Fruit fly (Drosophila melanogaster) whole organism, embryonic: ENCODE results near the gene ND-B18.
A peak's percentile ranks its signal among the peaks of the same experiment; 100 is the strongest.

Experiments
- Atf-2 ChIP-seq: fragments of 200-800 bp; sonication (Bioruptor generic); optimal IDR thresholded peaks from 2 replicates; lab custom pipeline; 2016; ENCODE audit warnings: missing biosample characterization, missing genetic modification characterization
- Awh ChIP-seq: fragments of 200-800 bp; sonication (Bioruptor generic); IDR thresholded peaks from 2 replicates; pipeline ENCODE4, ENCODE4 v1.3.6; 2022; ENCODE audit warnings: missing biosample characterization, missing genetic modification characterization
- CG10147 ChIP-seq: fragments of 200-800 bp; sonication (Bioruptor generic); optimal IDR thresholded peaks from 2 replicates; lab custom pipeline; 2019; ENCODE audit warnings: missing biosample characterization, mild to moderate bottlenecking, missing genetic modification characterization, moderate library complexity
- CG1024 ChIP-seq: fragments of 200-800 bp; sonication (Bioruptor generic); IDR thresholded peaks from 2 replicates; pipeline ENCODE4 v1.3.6; 2022; ENCODE audit warnings: missing biosample characterization, missing genetic modification characterization
- CG10366 ChIP-seq: fragments of 200-800 bp; sonication (Bioruptor generic); IDR thresholded peaks from 2 replicates; pipeline ENCODE4 v1.3.6; 2022; ENCODE audit warnings: missing biosample characterization, missing genetic modification characterization
- CG10565 ChIP-seq: fragments of 200-800 bp; sonication (Bioruptor generic); optimal IDR thresholded peaks from 3 replicates; lab custom pipeline; 2016; ENCODE audit warnings: missing biosample characterization, mild to moderate bottlenecking, missing genetic modification characterization
- CG11560 ChIP-seq: fragments of 200-800 bp; sonication (Bioruptor generic); IDR thresholded peaks from 3 replicates; pipeline ENCODE4 v1.3.6; 2022; ENCODE audit warnings: missing biosample characterization, missing genetic modification characterization
- CG14441 ChIP-seq: fragments of 200-800 bp; sonication (Bioruptor generic); IDR thresholded peaks from 2 replicates; pipeline ENCODE4 v1.3.6; 2022; ENCODE audit warnings: missing biosample characterization, missing genetic modification characterization
- CG14965 ChIP-seq: fragments of 200-800 bp; sonication (Bioruptor generic); optimal IDR thresholded peaks from 2 replicates; lab custom pipeline; 2016; ENCODE audit warnings: missing biosample characterization, missing genetic modification characterization, borderline replicate concordance
- CG3407 ChIP-seq: fragments of 200-800 bp; sonication (Bioruptor generic); optimal IDR thresholded peaks from 2 replicates; lab custom pipeline; 2018; ENCODE audit warnings: missing biosample characterization, mild to moderate bottlenecking, missing genetic modification characterization
- CG34224 ChIP-seq: fragments of 200-800 bp; sonication (Bioruptor generic); IDR thresholded peaks from 3 replicates; pipeline ENCODE4 v1.3.6; 2022; ENCODE audit warnings: missing biosample characterization, missing genetic modification characterization; ENCODE audit not compliant: partially characterized antibody
- CG3726 ChIP-seq: fragments of 200-800 bp; sonication (Bioruptor generic); IDR thresholded peaks from 3 replicates; pipeline ENCODE4, ENCODE4 v1.3.6; 2022; ENCODE audit warnings: missing biosample characterization, missing genetic modification characterization
- CG4360 ChIP-seq: fragments of 200-800 bp; sonication (Bioruptor generic); IDR thresholded peaks from 2 replicates; pipeline ENCODE4 v1.3.6; 2022; ENCODE audit warnings: missing biosample characterization, missing genetic modification characterization
- CG5245 ChIP-seq: fragments of 200-800 bp; sonication (Bioruptor generic); optimal IDR thresholded peaks from 3 replicates; lab custom pipeline; 2016; ENCODE audit warnings: missing biosample characterization, missing genetic modification characterization
- CG7357 ChIP-seq: fragments of 200-800 bp; sonication (Bioruptor generic); IDR thresholded peaks from 3 replicates; pipeline ENCODE4 v1.3.6; 2022; ENCODE audit warnings: missing biosample characterization, missing genetic modification characterization
- CG7839 ChIP-seq: fragments of 200-800 bp; sonication (Bioruptor generic); optimal IDR thresholded peaks from 3 replicates; lab custom pipeline; 2018; ENCODE audit warnings: missing biosample characterization, mild to moderate bottlenecking, missing genetic modification characterization, moderate library complexity
- CG8089 ChIP-seq: fragments of 200-800 bp; sonication (Bioruptor generic); optimal IDR thresholded peaks from 3 replicates; lab custom pipeline; 2016; ENCODE audit warnings: missing biosample characterization, missing genetic modification characterization
- CG8281 ChIP-seq: fragments of 200-800 bp; sonication (Bioruptor generic); optimal IDR thresholded peaks from 2 replicates; lab custom pipeline; 2018; ENCODE audit warnings: missing biosample characterization, mild to moderate bottlenecking, missing genetic modification characterization, moderate library complexity
- CG8924 ChIP-seq: fragments of 200-800 bp; optimal IDR thresholded peaks from 3 replicates; lab custom pipeline; 2019; ENCODE audit warnings: missing biosample characterization, mild to moderate bottlenecking, missing genetic modification characterization, moderate library complexity
- CG9437 ChIP-seq: fragments of 200-800 bp; sonication (Bioruptor generic); optimal IDR thresholded peaks from 2 replicates; lab custom pipeline; 2018; ENCODE audit warnings: missing biosample characterization, mild to moderate bottlenecking, missing genetic modification characterization
- CG9932 ChIP-seq: fragments of 200-800 bp; sonication (Bioruptor generic); IDR thresholded peaks from 2 replicates; pipeline ENCODE4 v1.3.6; 2022; ENCODE audit warnings: missing biosample characterization, missing genetic modification characterization
- Chrac-16 ChIP-seq: fragments of 200-800 bp; sonication (Bioruptor generic); optimal IDR thresholded peaks from 3 replicates; lab custom pipeline; 2016; ENCODE audit warnings: missing biosample characterization, missing genetic modification characterization
- Dek ChIP-seq: fragments of 200-800 bp; sonication (Bioruptor generic); optimal IDR thresholded peaks from 3 replicates; lab custom pipeline; 2019; ENCODE audit warnings: missing biosample characterization, mild to moderate bottlenecking, missing genetic modification characterization, moderate library complexity
- Fer3 ChIP-seq: fragments of 200-800 bp; sonication (Bioruptor generic); optimal IDR thresholded peaks from 2 replicates; lab custom pipeline; 2018; ENCODE audit warnings: missing biosample characterization, mild to moderate bottlenecking, missing genetic modification characterization, moderate library complexity
- Gug ChIP-seq: fragments of 200-800 bp; sonication (Bioruptor generic); IDR thresholded peaks from 4 replicates; pipeline ENCODE4 v1.3.6; 2022; ENCODE audit warnings: missing biosample characterization, missing genetic modification characterization
- HmgZ ChIP-seq: fragments of 200-800 bp; sonication (Bioruptor generic); optimal IDR thresholded peaks from 2 replicates; lab custom pipeline; 2018; ENCODE audit warnings: missing biosample characterization, mild to moderate bottlenecking, missing genetic modification characterization
- Hr3 ChIP-seq: fragments of 200-800 bp; sonication (Bioruptor generic); optimal IDR thresholded peaks from 3 replicates; lab custom pipeline; 2016; ENCODE audit warnings: missing biosample characterization, missing genetic modification characterization
- MESR4 ChIP-seq: fragments of 200-800 bp; sonication (Bioruptor generic); optimal IDR thresholded peaks from 2 replicates; lab custom pipeline; 2018; ENCODE audit warnings: missing biosample characterization, mild to moderate bottlenecking, missing genetic modification characterization, moderate library complexity
- MTF-1 ChIP-seq: fragments of 200-800 bp; sonication (Bioruptor generic); optimal IDR thresholded peaks from 2 replicates; lab custom pipeline; 2018; ENCODE audit warnings: missing biosample characterization, mild to moderate bottlenecking, missing genetic modification characterization, borderline replicate concordance
- Mad ChIP-seq: fragments of 200-800 bp; sonication (Bioruptor generic); optimal IDR thresholded peaks from 2 replicates; lab custom pipeline; 2016; ENCODE audit warnings: missing biosample characterization, missing genetic modification characterization
- NC2β ChIP-seq: fragments of 200-800 bp; sonication (Bioruptor generic); optimal IDR thresholded peaks from 2 replicates; lab custom pipeline; 2016; ENCODE audit warnings: missing biosample characterization, missing genetic modification characterization
- Poxn ChIP-seq: fragments of 200-800 bp; sonication (Bioruptor generic); IDR thresholded peaks from 2 replicates; pipeline ENCODE4 v1.3.6; 2022; ENCODE audit warnings: missing biosample characterization, missing genetic modification characterization
- Scr ChIP-seq: fragments of 200-800 bp; sonication (Bioruptor generic); IDR thresholded peaks from 2 replicates; pipeline ENCODE4 v1.3.6; 2022; ENCODE audit warnings: missing biosample characterization, missing genetic modification characterization; ENCODE audit not compliant: partially characterized antibody
- Tbp ChIP-seq: fragments of >200 bp; optimal IDR thresholded peaks from 2 replicates; lab custom pipeline; 2018; ENCODE audit warnings: missing biosample characterization, missing genetic modification characterization
- amos ChIP-seq: fragments of 200-800 bp; sonication (Bioruptor generic); IDR thresholded peaks from 2 replicates; pipeline ENCODE4 v1.3.6; 2022; ENCODE audit warnings: missing biosample characterization, missing genetic modification characterization; ENCODE audit not compliant: partially characterized antibody
- ase ChIP-seq: fragments of 200-800 bp; sonication (Bioruptor generic); IDR thresholded peaks from 3 replicates; pipeline ENCODE4 v1.3.6; 2022; ENCODE audit warnings: missing biosample characterization, missing genetic modification characterization
- da ChIP-seq: fragments of 200-800 bp; sonication (Bioruptor generic); optimal IDR thresholded peaks from 2 replicates; lab custom pipeline; 2016; ENCODE audit warnings: missing biosample characterization, missing genetic modification characterization
- grn ChIP-seq: fragments of 200-800 bp; sonication (Bioruptor generic); optimal IDR thresholded peaks from 3 replicates; lab custom pipeline; 2017; ENCODE audit warnings: missing biosample characterization, missing genetic modification characterization
- gsb ChIP-seq: fragments of 200-800 bp; sonication (Bioruptor generic); IDR thresholded peaks from 2 replicates; pipeline ENCODE4 v1.3.6; 2022; ENCODE audit warnings: missing biosample characterization, missing genetic modification characterization
- her ChIP-seq: fragments of 200-800 bp; sonication (Bioruptor generic); optimal IDR thresholded peaks from 2 replicates; lab custom pipeline; 2016; ENCODE audit warnings: missing biosample characterization, missing genetic modification characterization
- jigr1 ChIP-seq: fragments of 200-800 bp; sonication (Bioruptor generic); IDR thresholded peaks from 3 replicates; pipeline ENCODE4 v1.3.6; 2022; ENCODE audit warnings: missing biosample characterization, missing genetic modification characterization
- lab ChIP-seq: fragments of 200-800 bp; sonication (Bioruptor generic); optimal IDR thresholded peaks from 3 replicates; lab custom pipeline; 2017; ENCODE audit warnings: missing biosample characterization, missing genetic modification characterization, mild to moderate bottlenecking, moderate library complexity, missing genetic modification reagents
- lola ChIP-seq, 3 experiments: fragments of >200 bp in 2 of 3; fragments of 200-800 bp in 1 of 3; sonication (Bioruptor generic) in 1 of 3; optimal IDR thresholded peaks; 2 replicates each; lab custom pipeline; 2017 to 2019; ENCODE audit warnings: missing biosample characterization in 3 of 3, missing genetic modification characterization in 3 of 3, mild to moderate bottlenecking in 1 of 3, moderate library complexity in 1 of 3
- nerfin-1 ChIP-seq: fragments of 200-800 bp; sonication (Bioruptor generic); optimal IDR thresholded peaks from 3 replicates; lab custom pipeline; 2019; ENCODE audit warnings: missing biosample characterization, mild to moderate bottlenecking, missing genetic modification characterization, moderate library complexity
- ranshi ChIP-seq: fragments of 200-800 bp; sonication (Bioruptor generic); IDR thresholded peaks from 2 replicates; pipeline ENCODE4 v1.3.6; 2022; ENCODE audit warnings: missing biosample characterization, missing genetic modification characterization
- ro ChIP-seq: fragments of 200-800 bp; sonication (Bioruptor generic); IDR thresholded peaks from 2 replicates; pipeline ENCODE4 v1.3.6; 2022; ENCODE audit warnings: missing biosample characterization, missing genetic modification characterization
- row ChIP-seq: fragments of 200-800 bp; sonication (Bioruptor generic); IDR thresholded peaks from 3 replicates; pipeline ENCODE4 v1.3.6; 2022; ENCODE audit warnings: missing biosample characterization, missing genetic modification characterization
- slbo ChIP-seq: fragments of 200-800 bp; sonication (Bioruptor generic); IDR thresholded peaks from 2 replicates; pipeline ENCODE4 v1.3.6; 2022; ENCODE audit warnings: missing biosample characterization, missing genetic modification characterization
- vvl ChIP-seq: fragments of 200-800 bp; sonication (Bioruptor generic); IDR thresholded peaks from 2 replicates; pipeline ENCODE4 v1.3.6; 2022; ENCODE audit warnings: missing biosample characterization, missing genetic modification characterization
- yki ChIP-seq: fragments of >200 bp; optimal IDR thresholded peaks from 3 replicates; lab custom pipeline; 2018

Gene ND-B18

DNA sequence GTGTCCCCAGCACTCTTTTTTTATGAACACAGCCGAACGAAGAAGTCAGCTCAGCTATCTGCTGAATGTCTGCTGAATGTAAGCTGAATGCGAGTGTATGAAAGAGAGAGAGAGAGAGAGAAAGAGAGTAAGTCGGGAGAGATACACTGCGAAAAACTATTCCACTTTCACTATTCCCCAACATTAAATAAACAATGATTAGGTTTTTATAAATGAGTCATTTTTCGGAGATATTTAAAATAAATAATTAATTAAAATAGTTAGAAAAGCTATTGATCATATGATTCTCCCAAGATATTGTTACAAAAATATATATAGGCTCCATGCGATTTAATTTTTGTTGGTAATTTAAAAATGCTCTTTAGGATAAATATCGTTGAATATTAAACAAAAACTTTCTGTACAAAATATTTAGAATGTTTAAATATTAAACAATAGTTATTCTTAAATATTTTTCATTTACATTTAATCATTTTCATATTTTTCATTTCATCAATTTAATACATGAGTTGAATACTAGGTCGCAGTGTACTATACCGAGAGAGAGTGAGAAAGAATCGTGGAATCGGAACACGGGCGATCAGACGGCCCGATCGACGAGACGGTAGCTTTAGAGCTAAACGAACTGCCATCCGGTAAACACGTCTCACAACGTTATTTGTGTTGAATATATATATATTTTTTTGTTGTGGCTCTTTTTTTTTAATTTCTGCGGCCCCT is 39.5 kb upstream of the ND-B18 start, which contains the start of gene be (continued):
- TF ChIP-seq CG3407 (GFP tag; lab: Kevin White, UChicago) (peak; percentile 10), grn (GFP tag; lab: Kevin White, UChicago) (no peak), Scr (GFP tag; lab: Robert Waterston, UW) (no peak), Gug (GFP tag; lab: Robert Waterston, UW) (no peak; the same call in 3 of the 4 replicates), CG8089 (GFP tag; lab: Kevin White, UChicago) (no peak), ase (GFP tag; lab: Robert Waterston, UW) (0 out of 3 replicates have a peak, but pooled peaks have one; percentile 4), ranshi (GFP tag; lab: Robert Waterston, UW) (peak; percentile 23), CG10366 (no peak; the same call in 1 of the 2 replicates), CG5245 (GFP tag; lab: Kevin White, UChicago) (no peak), Hr3 (GFP tag; lab: Kevin White, UChicago) (peak; percentile 77), row (GFP tag; lab: Robert Waterston, UW) (peak; percentile 86), NC2β (no peak), CG3726 (GFP tag; lab: Robert Waterston, UW) (no peak; the same call in 2 of the 3 replicates), CG7357 (GFP tag; lab: Robert Waterston, UW) (peak; percentile 23; the same call in 1 of the 3 replicates), CG8924 (tag; lab: Kevin White, UChicago) (peak; percentile 89), Dek (tag; lab: Kevin White, UChicago) (peak; percentile 59), ro (GFP tag; lab: Robert Waterston, UW) (peak; percentile 40; the same call in 1 of the 2 replicates), CG34224 (GFP tag; lab: Robert Waterston, UW) (no peak), nerfin-1 (tag; lab: Kevin White, UChicago) (peak; percentile 61), gsb (GFP tag; lab: Robert Waterston, UW) (no peak), vvl (GFP tag; lab: Robert Waterston, UW) (peak; percentile 56), her (no peak), da (GFP tag; lab: Kevin White, UChicago) (no peak), CG7839 (tag; lab: Kevin White, UChicago) (peak; percentile 83), Awh (GFP tag; lab: Robert Waterston, UW) (no peak), CG14965 (GFP tag; lab: Kevin White, UChicago) (no peak), Atf-2 (no peak), Chrac-16 (GFP tag; lab: Kevin White, UChicago) (peak; percentile 41), CG9932 (peak; percentile 69), CG10147 (GFP tag; lab: Kevin White, UChicago) (peak; percentile 59), amos (GFP tag; lab: Robert Waterston, UW) (no peak), CG14441 (GFP tag; lab: Robert Waterston, UW) (no peak), Poxn (GFP tag; lab: Robert Waterston, UW) (no peak), CG1024 (GFP tag; lab: Robert Waterston, UW) (no peak), CG10565 (GFP tag; lab: Kevin White, UChicago) (no peak), lola (GFP tag; optimal IDR thresholded peaks at IDR 0.05; lab: Kevin White, UChicago) (peak in 1 of 3 experiments; percentile 91), Fer3 (tag; lab: Kevin White, UChicago) (peak; percentile 23), jigr1 (no peak; the same call in 2 of the 3 replicates), HmgZ (tag; lab: Kevin White, UChicago) (no peak), CG11560 (tag; lab: Robert Waterston, UW) (no peak), Mad (GFP tag; lab: Kevin White, UChicago) (no peak), CG4360 (no peak), slbo (peak; percentile 74), lab (GFP tag; lab: Kevin White, UChicago) (peak; percentile 35), MESR4 (GFP tag; lab: Kevin White, UChicago) (no peak), CG9437 (GFP tag; lab: Kevin White, UChicago) (peak; percentile 85), MTF-1 (GFP tag; lab: Kevin White, UChicago) (no peak), Tbp (GFP tag; lab: Kevin White, UChicago) (no peak), CG8281 (peak; percentile 15), yki (lab: Kevin White, UChicago) (peak; percentile 11)
